Worm (Caenorhabditis elegans) whole organism, late embryonic: ENCODE measurements around the gene T05H4.4.
A peak's percentile ranks its signal among the peaks of the same experiment; 100 is the strongest.

ENCODE experiments used
- F13H6.1 ChIP-seq: sonication (generic microtip); optimal IDR thresholded peaks from 2 replicates; lab custom pipeline; 2016; ENCODE audit warnings: missing genetic modification characterization, missing compliant biosample characterization
- K02D7.2 ChIP-seq: sonication (generic microtip); optimal IDR thresholded peaks from 2 replicates; lab custom pipeline; 2017; ENCODE audit warnings: mild to moderate bottlenecking, missing genetic modification characterization, missing compliant biosample characterization
- T23F11.4 ChIP-seq: fragments of 200-800 bp; sonication (Bioruptor generic); optimal IDR thresholded peaks from 2 replicates; lab custom pipeline; 2018; ENCODE audit warnings: mild to moderate bottlenecking, missing genetic modification characterization, missing compliant biosample characterization
- ahr-1 ChIP-seq: sonication (generic microtip); optimal IDR thresholded peaks from 2 replicates; lab custom pipeline; 2016; ENCODE audit warnings: missing genetic modification characterization, missing compliant biosample characterization
- ama-1 ChIP-seq: fragments of 150-350 bp; optimal IDR thresholded peaks from 2 replicates; lab custom pipeline; 2014
- ceh-22 ChIP-seq: sonication (generic microtip); optimal IDR thresholded peaks from 2 replicates; lab custom pipeline; 2017; ENCODE audit warnings: missing biosample characterization, missing genetic modification characterization
- ceh-24 ChIP-seq: sonication (generic microtip); optimal IDR thresholded peaks from 2 replicates; lab custom pipeline; 2016; ENCODE audit warnings: mild to moderate bottlenecking, missing genetic modification characterization, missing compliant biosample characterization
- ceh-30 ChIP-seq: fragments of 150-350 bp; optimal IDR thresholded peaks from 2 replicates; lab custom pipeline; 2014; ENCODE audit warnings: missing biosample characterization, missing genetic modification characterization
- ceh-34 ChIP-seq: sonication (generic microtip); optimal IDR thresholded peaks from 2 replicates; lab custom pipeline; 2016; ENCODE audit warnings: mild to moderate bottlenecking, missing genetic modification characterization, missing compliant biosample characterization
- ceh-45 ChIP-seq: fragments of 200-800 bp; sonication (Bioruptor generic); IDR thresholded peaks from 2 replicates; pipeline ENCODE4 v1.3.6; 2022; ENCODE audit warnings: missing genetic modification reagents, missing genetic modification characterization, missing compliant biosample characterization
- ceh-48 ChIP-seq: sonication (generic microtip); optimal IDR thresholded peaks from 2 replicates; lab custom pipeline; 2016; ENCODE audit warnings: missing genetic modification characterization, inconsistent platforms, missing compliant biosample characterization
- che-1 ChIP-seq: sonication (generic microtip); optimal IDR thresholded peaks from 2 replicates; lab custom pipeline; 2016; ENCODE audit warnings: mild to moderate bottlenecking, missing genetic modification characterization, missing compliant biosample characterization
- dmd-4 ChIP-seq: sonication (generic microtip); optimal IDR thresholded peaks from 2 replicates; lab custom pipeline; 2016; ENCODE audit warnings: borderline replicate concordance, missing genetic modification characterization, missing compliant biosample characterization
- elt-2 ChIP-seq: sonication (generic microtip); optimal IDR thresholded peaks from 2 replicates; lab custom pipeline; 2016; ENCODE audit warnings: missing genetic modification reagents, missing genetic modification characterization, missing compliant biosample characterization
- fax-1 ChIP-seq: sonication (generic microtip); optimal IDR thresholded peaks from 2 replicates; lab custom pipeline; 2016; ENCODE audit warnings: missing genotype, missing genetic modification characterization, missing compliant biosample characterization
- fkh-10 ChIP-seq: fragments of 150-350 bp; optimal IDR thresholded peaks from 2 replicates; lab custom pipeline; 2014; ENCODE audit warnings: missing biosample characterization, missing genetic modification reagents, missing genetic modification characterization
- gmeb-2 ChIP-seq: sonication (generic microtip); optimal IDR thresholded peaks from 2 replicates; lab custom pipeline; 2016; ENCODE audit warnings: missing genetic modification characterization, inconsistent platforms, missing compliant biosample characterization
- hlh-13 ChIP-seq: fragments of 200-800 bp; sonication (Bioruptor generic); optimal IDR thresholded peaks from 2 replicates; lab custom pipeline; 2018; ENCODE audit warnings: mild to moderate bottlenecking, missing genetic modification characterization, missing compliant biosample characterization
- hlh-15 ChIP-seq: sonication (generic microtip); optimal IDR thresholded peaks from 2 replicates; lab custom pipeline; 2016; ENCODE audit warnings: missing genetic modification characterization, missing compliant biosample characterization
- hlh-6 ChIP-seq: sonication (generic microtip); optimal IDR thresholded peaks from 2 replicates; lab custom pipeline; 2016; ENCODE audit warnings: missing genotype, missing genetic modification characterization, missing compliant biosample characterization
- hlh-8 ChIP-seq: sonication (generic microtip); optimal IDR thresholded peaks from 2 replicates; lab custom pipeline; 2016; ENCODE audit warnings: missing genotype, missing genetic modification characterization, missing compliant biosample characterization
- lin-11 ChIP-seq: fragments of 200-800 bp; sonication (Bioruptor generic); optimal IDR thresholded peaks from 2 replicates; lab custom pipeline; 2018; ENCODE audit warnings: mild to moderate bottlenecking, missing genetic modification characterization, missing compliant biosample characterization
- mec-3 ChIP-seq: sonication (generic microtip); optimal IDR thresholded peaks from 2 replicates; lab custom pipeline; 2016; ENCODE audit warnings: borderline replicate concordance, missing genetic modification characterization, missing compliant biosample characterization
- npax-4 ChIP-seq: sonication (generic microtip); optimal IDR thresholded peaks from 2 replicates; lab custom pipeline; 2016; ENCODE audit warnings: missing genetic modification characterization, missing compliant biosample characterization
- odd-2 ChIP-seq: sonication (generic microtip); optimal IDR thresholded peaks from 2 replicates; lab custom pipeline; 2017; ENCODE audit warnings: antibody characterized with exemption, mild to moderate bottlenecking, missing genetic modification characterization, missing compliant biosample characterization
- pag-3 ChIP-seq: sonication (generic microtip); optimal IDR thresholded peaks from 2 replicates; lab custom pipeline; 2016; ENCODE audit warnings: missing compliant biosample characterization, missing genetic modification characterization, borderline replicate concordance
- pax-1 ChIP-seq: fragments of 150-350 bp; optimal IDR thresholded peaks from 2 replicates; lab custom pipeline; 2014; ENCODE audit warnings: missing biosample characterization, missing genetic modification characterization
- pha-4 ChIP-seq: fragments of 150-350 bp; optimal IDR thresholded peaks from 2 replicates; lab custom pipeline; 2018; ENCODE audit warnings: missing biosample characterization, missing genetic modification reagents, missing genetic modification characterization
- ref-2 ChIP-seq: sonication (generic microtip); optimal IDR thresholded peaks from 2 replicates; lab custom pipeline; 2016; ENCODE audit warnings: missing genetic modification characterization, missing compliant biosample characterization
- sdc-2 ChIP-seq: sonication (generic microtip); optimal IDR thresholded peaks from 2 replicates; lab custom pipeline; 2016; ENCODE audit warnings: missing genotype, missing genetic modification characterization, missing compliant biosample characterization
- sox-2 ChIP-seq: fragments of 200-800 bp; sonication (Bioruptor generic); IDR thresholded peaks from 2 replicates; pipeline ENCODE4 v1.3.6; 2022; ENCODE audit warnings: missing genetic modification reagents, missing genetic modification characterization, missing compliant biosample characterization
- sox-4 ChIP-seq: sonication (generic microtip); optimal IDR thresholded peaks from 2 replicates; lab custom pipeline; 2017; ENCODE audit warnings: mild to moderate bottlenecking, missing genetic modification characterization, inconsistent platforms, missing compliant biosample characterization
- syd-9 ChIP-seq: sonication (generic microtip); optimal IDR thresholded peaks from 2 replicates; lab custom pipeline; 2016; ENCODE audit warnings: mild to moderate bottlenecking, missing genetic modification characterization, moderate library complexity, missing compliant biosample characterization
- tbx-7 ChIP-seq: sonication (generic microtip); optimal IDR thresholded peaks from 2 replicates; lab custom pipeline; 2016; ENCODE audit warnings: missing genotype, missing genetic modification characterization, missing compliant biosample characterization
- ttx-3 ChIP-seq: sonication (generic microtip); optimal IDR thresholded peaks from 2 replicates; lab custom pipeline; 2016; ENCODE audit warnings: missing genetic modification reagents, missing genetic modification characterization, missing compliant biosample characterization
- unc-3 ChIP-seq, 2 experiments: fragments of 200-800 bp in 1 of 2; sonication (Bioruptor generic) in 1 of 2; sonication (generic microtip) in 1 of 2; conservative IDR thresholded peaks in 1 of 2; optimal IDR thresholded peaks in 1 of 2; 2 replicates each; pipeline versions ENCODE4 v1.3.6 to Lab custom; 2016 to 2022; ENCODE audit warnings: missing compliant biosample characterization in 2 of 2, missing genetic modification characterization in 2 of 2, missing genetic modification reagents in 1 of 2
- unc-55 ChIP-seq: sonication (generic microtip); optimal IDR thresholded peaks from 2 replicates; lab custom pipeline; 2017; ENCODE audit warnings: missing biosample characterization, missing genetic modification reagents, missing genetic modification characterization
- unc-86 ChIP-seq: sonication (generic microtip); optimal IDR thresholded peaks from 2 replicates; lab custom pipeline; 2016; ENCODE audit warnings: missing genetic modification characterization, missing compliant biosample characterization
- zip-5 ChIP-seq: sonication (generic microtip); optimal IDR thresholded peaks from 2 replicates; lab custom pipeline; 2016; ENCODE audit warnings: missing genetic modification characterization, missing compliant biosample characterization

Gene T05H4.4

DNA sequence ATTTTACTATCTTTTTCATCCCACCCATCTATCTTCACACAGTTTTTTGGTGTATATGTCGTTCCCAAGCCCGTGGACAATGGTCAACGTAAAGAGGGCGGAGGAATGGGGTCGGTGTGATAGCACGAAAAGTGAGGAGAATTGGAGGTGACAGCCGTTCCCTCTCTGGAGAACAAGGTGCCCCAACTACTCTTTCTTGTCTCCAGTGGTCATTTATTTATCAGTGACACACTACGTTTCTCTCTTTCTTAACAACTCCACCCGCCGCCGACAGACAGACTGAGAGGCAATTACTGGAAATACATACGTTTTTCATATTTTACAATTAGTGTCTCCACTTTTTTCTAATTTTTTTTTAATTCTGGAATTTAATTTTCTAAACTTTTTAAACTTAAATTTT is 18.2 kb downstream of the T05H4.4 start:
- TF ChIP-seq unc-55 (GFP tag; lab: Kevin White, UChicago) (peak; percentile 42), hlh-8 (tag; lab: Kevin White, UChicago) (no peak), odd-2 (no peak), elt-2 (tag; lab: Kevin White, UChicago) (peak; percentile 6), ceh-24 (tag; lab: Kevin White, UChicago) (no peak)

ce11 chrV:6458302-6458998 is 19.7 kb downstream of the T05H4.4 start:
- no peak for TF ChIP-seq ama-1 (lab: Kevin White, UChicago)
- no peak for TF ChIP-seq K02D7.2 (tag; lab: Kevin White, UChicago)
- no peak for TF ChIP-seq fax-1 (tag; lab: Kevin White, UChicago)
- no peak for TF ChIP-seq mec-3 (tag; lab: Kevin White, UChicago)
- TF ChIP-seq hlh-13 (GFP tag; lab: Kevin White, UChicago): no peak
- no peak for TF ChIP-seq pax-1 (tag; lab: Kevin White, UChicago)
- TF ChIP-seq sox-2 (GFP tag; lab: Robert Waterston, UW): no peak
- no peak for TF ChIP-seq pag-3
- no peak for TF ChIP-seq hlh-6 (tag; lab: Kevin White, UChicago)
- TF ChIP-seq ceh-48 (tag; lab: Kevin White, UChicago): no peak
- TF ChIP-seq F13H6.1: no peak
- no peak for TF ChIP-seq odd-2
- TF ChIP-seq fkh-10 (GFP tag; lab: Kevin White, UChicago): no peak
- no peak for TF ChIP-seq tbx-7 (tag; lab: Kevin White, UChicago)
- TF ChIP-seq pha-4 (tag; lab: Kevin White, UChicago): no peak
- no peak for TF ChIP-seq che-1
- no peak for TF ChIP-seq unc-86
- no peak for TF ChIP-seq ttx-3 (tag; lab: Kevin White, UChicago)
- no peak for TF ChIP-seq sdc-2 (tag; lab: Kevin White, UChicago)
- no peak for TF ChIP-seq ceh-34 (tag; lab: Kevin White, UChicago)

- no peak for TF ChIP-seq sox-4 (tag; lab: Kevin White, UChicago)
- TF ChIP-seq hlh-15 (tag; lab: Kevin White, UChicago): no peak
- TF ChIP-seq ahr-1 (tag; lab: Kevin White, UChicago): no peak
- TF ChIP-seq unc-55 (GFP tag; lab: Kevin White, UChicago): no peak
- no peak for TF ChIP-seq ceh-22 (tag; lab: Kevin White, UChicago)
- no peak for TF ChIP-seq pag-3
- no peak for TF ChIP-seq ref-2
- no peak for TF ChIP-seq odd-2
- no peak for TF ChIP-seq T23F11.4 (GFP tag; lab: Kevin White, UChicago)
- no peak for TF ChIP-seq unc-3 (GFP tag; conservative IDR thresholded peaks at IDR 0.05; lab: Robert Waterston, UW)
- no peak for TF ChIP-seq unc-3 (tag; optimal IDR thresholded peaks at IDR 0.05; lab: Kevin White, UChicago)
- TF ChIP-seq ceh-30 (tag; lab: Kevin White, UChicago): no peak
These were observed 22.5 kb downstream of the T05H4.4 start for ce11 chrV:6461250-6461649.

ce11 chrV:6462606-6463005 is 23.9 kb downstream of the T05H4.4 start:
- TF ChIP-seq ahr-1 (tag; lab: Kevin White, UChicago) (no peak), zip-5 (no peak), unc-86 (no peak), syd-9 (tag; lab: Kevin White, UChicago) (no peak), lin-11 (tag; lab: Kevin White, UChicago) (no peak), fkh-10 (GFP tag; lab: Kevin White, UChicago) (no peak), ceh-45 (no peak), npax-4 (tag; lab: Kevin White, UChicago) (no peak), gmeb-2 (tag; lab: Kevin White, UChicago) (no peak), che-1 (no peak), pax-1 (tag; lab: Kevin White, UChicago) (no peak), ceh-30 (tag; lab: Kevin White, UChicago) (no peak), dmd-4 (no peak), sdc-2 (tag; lab: Kevin White, UChicago) (no peak), F13H6.1 (no peak), T23F11.4 (GFP tag; lab: Kevin White, UChicago) (no peak), odd-2 (no peak)
